Worm (Caenorhabditis elegans): Measurements from ENCODE around the gene Y49F6C.2.

ce11 chrII:3368097-3368496, 10.3 kb upstream of the Y49F6C.2 start, which contains the start of gene Y49F6C.7:
- TF ChIP-seq T22C8.4 (GFP tag; IDR thresholded peaks at IDR 0.05) (no peak), cog-1 (tag; optimal IDR thresholded peaks at IDR 0.05) (no peak), ztf-29 (GFP tag; IDR thresholded peaks at IDR 0.05) (no peak), med-1 (GFP tag; optimal IDR thresholded peaks at IDR 0.05; ENCODE audit: insufficient read depth) (no peak)

Measured in whole organism, midembryonic.